Fruit fly (Drosophila melanogaster) whole organism, embryonic: Measurements from ENCODE around the gene Ir93a.

Experiments used
- Blimp-1 ChIP-seq: fragments of 200-800 bp; sonication (Bioruptor generic); optimal IDR thresholded peaks from 3 replicates; lab custom pipeline; 2018; ENCODE audit warnings: missing biosample characterization, missing genetic modification characterization, mild to moderate bottlenecking, moderate library complexity, missing genetic modification reagents
- CG10366 ChIP-seq: fragments of 200-800 bp; sonication (Bioruptor generic); IDR thresholded peaks from 2 replicates; pipeline ENCODE4 v1.3.6; 2022; ENCODE audit warnings: missing biosample characterization, missing genetic modification characterization
- CG10565 ChIP-seq: fragments of 200-800 bp; sonication (Bioruptor generic); optimal IDR thresholded peaks from 3 replicates; lab custom pipeline; 2016; ENCODE audit warnings: missing biosample characterization, mild to moderate bottlenecking, missing genetic modification characterization
- CG10979 ChIP-seq: fragments of 200-800 bp; sonication (Bioruptor generic); optimal IDR thresholded peaks from 2 replicates; lab custom pipeline; 2018; ENCODE audit warnings: missing biosample characterization, mild to moderate bottlenecking, missing genetic modification characterization, moderate library complexity
- CG11695 ChIP-seq: fragments of 200-800 bp; sonication (Bioruptor generic); IDR thresholded peaks from 3 replicates; pipeline ENCODE4 v1.3.6; 2022; ENCODE audit warnings: missing biosample characterization, missing genetic modification characterization
- CG14441 ChIP-seq: fragments of 200-800 bp; sonication (Bioruptor generic); IDR thresholded peaks from 2 replicates; pipeline ENCODE4 v1.3.6; 2022; ENCODE audit warnings: missing biosample characterization, missing genetic modification characterization
- CG16813 ChIP-seq: fragments of 200-800 bp; sonication (Bioruptor generic); IDR thresholded peaks from 3 replicates; pipeline ENCODE4 v1.3.6; 2022; ENCODE audit warnings: missing biosample characterization, missing genetic modification characterization; ENCODE audit not compliant: partially characterized antibody
- CG16863 ChIP-seq: fragments of 200-800 bp; sonication (Bioruptor generic); optimal IDR thresholded peaks from 3 replicates; lab custom pipeline; 2016; ENCODE audit warnings: missing biosample characterization, missing genetic modification characterization
- CG18011 ChIP-seq: fragments of 200-800 bp; sonication (Bioruptor generic); optimal IDR thresholded peaks from 2 replicates; lab custom pipeline; 2017; ENCODE audit warnings: missing biosample characterization, missing genetic modification characterization, mild to moderate bottlenecking, moderate library complexity, missing genotype
- CG2129 ChIP-seq: fragments of 200-800 bp; sonication (Bioruptor generic); IDR thresholded peaks from 2 replicates; pipeline ENCODE4 v1.3.6; 2022; ENCODE audit warnings: missing biosample characterization, missing genetic modification characterization; ENCODE audit not compliant: partially characterized antibody
- CG30403 ChIP-seq: fragments of 200-800 bp; sonication (Bioruptor generic); optimal IDR thresholded peaks from 3 replicates; lab custom pipeline; 2016; ENCODE audit warnings: missing biosample characterization, missing genetic modification characterization
- CG3065 ChIP-seq: fragments of 200-800 bp; sonication (Bioruptor generic); optimal IDR thresholded peaks from 2 replicates; lab custom pipeline; 2016; ENCODE audit warnings: missing biosample characterization, missing genetic modification characterization
- CG31365 ChIP-seq: fragments of 200-800 bp; sonication (Bioruptor generic); optimal IDR thresholded peaks from 2 replicates; lab custom pipeline; 2018; ENCODE audit warnings: missing biosample characterization, mild to moderate bottlenecking, missing genetic modification characterization
- CG4424 ChIP-seq: fragments of 200-800 bp; sonication (Bioruptor generic); optimal IDR thresholded peaks from 3 replicates; lab custom pipeline; 2016; ENCODE audit warnings: missing biosample characterization, missing genetic modification characterization
- CG6689 ChIP-seq: fragments of 200-800 bp; sonication (Bioruptor generic); IDR thresholded peaks from 2 replicates; pipeline ENCODE4 v1.3.6; 2022; ENCODE audit warnings: missing biosample characterization, missing genetic modification characterization
- CG7556 ChIP-seq: fragments of 200-800 bp; sonication (Bioruptor generic); optimal IDR thresholded peaks from 2 replicates; lab custom pipeline; 2017; ENCODE audit warnings: missing biosample characterization, mild to moderate bottlenecking, missing genetic modification characterization
- CG8388 ChIP-seq: fragments of 200-800 bp; sonication (Bioruptor generic); optimal IDR thresholded peaks from 2 replicates; lab custom pipeline; 2019; ENCODE audit warnings: missing biosample characterization, mild to moderate bottlenecking, missing genetic modification characterization, moderate library complexity
- HLHmδ ChIP-seq: fragments of 200-800 bp; sonication (Bioruptor generic); optimal IDR thresholded peaks from 2 replicates; lab custom pipeline; 2018; ENCODE audit warnings: missing biosample characterization, mild to moderate bottlenecking, missing genetic modification characterization, moderate library complexity
- HmgZ ChIP-seq: fragments of 200-800 bp; sonication (Bioruptor generic); optimal IDR thresholded peaks from 2 replicates; lab custom pipeline; 2018; ENCODE audit warnings: missing biosample characterization, mild to moderate bottlenecking, missing genetic modification characterization
- Hr3 ChIP-seq: fragments of 200-800 bp; sonication (Bioruptor generic); optimal IDR thresholded peaks from 3 replicates; lab custom pipeline; 2016; ENCODE audit warnings: missing biosample characterization, missing genetic modification characterization
- Kr ChIP-seq: fragments of 200-800 bp; sonication (Bioruptor generic); optimal IDR thresholded peaks from 2 replicates; lab custom pipeline; 2017; ENCODE audit warnings: missing biosample characterization, mild to moderate bottlenecking, missing genetic modification characterization
- MTF-1 ChIP-seq: fragments of 200-800 bp; sonication (Bioruptor generic); optimal IDR thresholded peaks from 2 replicates; lab custom pipeline; 2018; ENCODE audit warnings: missing biosample characterization, mild to moderate bottlenecking, missing genetic modification characterization, borderline replicate concordance
- Nf-YC ChIP-seq: fragments of 200-800 bp; optimal IDR thresholded peaks from 3 replicates; lab custom pipeline; 2019; ENCODE audit warnings: missing biosample characterization, mild to moderate bottlenecking, missing genetic modification characterization, moderate library complexity
- Ravus ChIP-seq: fragments of 200-800 bp; sonication (Bioruptor generic); IDR thresholded peaks from 2 replicates; pipeline ENCODE4 v1.3.6; 2022; ENCODE audit warnings: missing biosample characterization, missing genetic modification characterization
- Scr ChIP-seq: fragments of 200-800 bp; sonication (Bioruptor generic); IDR thresholded peaks from 2 replicates; pipeline ENCODE4 v1.3.6; 2022; ENCODE audit warnings: missing biosample characterization, missing genetic modification characterization; ENCODE audit not compliant: partially characterized antibody
- Side ChIP-seq: fragments of 200-800 bp; sonication (Bioruptor generic); optimal IDR thresholded peaks from 2 replicates; lab custom pipeline; 2016; ENCODE audit warnings: missing biosample characterization, missing genetic modification characterization
- ab ChIP-seq: fragments of 200-800 bp; sonication (Bioruptor generic); optimal IDR thresholded peaks from 2 replicates; lab custom pipeline; 2016; ENCODE audit warnings: missing biosample characterization, missing genetic modification characterization
- ac ChIP-seq: fragments of 200-800 bp; sonication (Bioruptor generic); optimal IDR thresholded peaks from 3 replicates; lab custom pipeline; 2017; ENCODE audit warnings: missing biosample characterization, mild to moderate bottlenecking, missing genetic modification characterization
- ara ChIP-seq: fragments of 200-800 bp; sonication (Bioruptor generic); IDR thresholded peaks from 2 replicates; pipeline ENCODE4 v1.3.6; 2022; ENCODE audit warnings: missing biosample characterization, missing genetic modification characterization
- ase ChIP-seq: fragments of 200-800 bp; sonication (Bioruptor generic); IDR thresholded peaks from 3 replicates; pipeline ENCODE4 v1.3.6; 2022; ENCODE audit warnings: missing biosample characterization, missing genetic modification characterization
- btn ChIP-seq: fragments of 200-800 bp; sonication (Bioruptor generic); optimal IDR thresholded peaks from 2 replicates; lab custom pipeline; 2016; ENCODE audit warnings: missing biosample characterization, missing genetic modification characterization
- chinmo ChIP-seq: fragments of 200-800 bp; sonication (Bioruptor generic); IDR thresholded peaks from 4 replicates; pipeline ENCODE4 v1.3.6; 2022; ENCODE audit warnings: missing biosample characterization, missing genetic modification characterization; ENCODE audit not compliant: partially characterized antibody
- chm ChIP-seq: fragments of 200-800 bp; sonication (Bioruptor generic); IDR thresholded peaks from 2 replicates; pipeline ENCODE4 v1.3.6; 2022; ENCODE audit warnings: missing biosample characterization, missing genetic modification characterization
- crp ChIP-seq, 2 experiments: fragments of 200-800 bp; sonication (Bioruptor generic); optimal IDR thresholded peaks; 2 replicates in 1 of 2; 3 replicates in 1 of 2; lab custom pipeline; 2017; ENCODE audit warnings: missing biosample characterization in 2 of 2, missing genetic modification characterization in 2 of 2, mild to moderate bottlenecking in 1 of 2, moderate library complexity in 1 of 2
- cwo ChIP-seq: fragments of 200-800 bp; sonication (Bioruptor generic); optimal IDR thresholded peaks from 3 replicates; lab custom pipeline; 2017; ENCODE audit warnings: missing biosample characterization, missing genetic modification characterization, mild to moderate bottlenecking, moderate library complexity, missing genetic modification reagents
- dmrt11E ChIP-seq: fragments of 200-800 bp; sonication (Bioruptor generic); optimal IDR thresholded peaks from 3 replicates; lab custom pipeline; 2018; ENCODE audit warnings: missing biosample characterization, mild to moderate bottlenecking, missing genetic modification characterization, moderate library complexity
- dysf ChIP-seq: fragments of 200-800 bp; sonication (Bioruptor generic); IDR thresholded peaks from 3 replicates; pipeline ENCODE4 v1.3.6; 2022; ENCODE audit warnings: missing biosample characterization, missing genetic modification characterization
- exex ChIP-seq: fragments of 200-800 bp; sonication (Bioruptor generic); optimal IDR thresholded peaks from 4 replicates; lab custom pipeline; 2018; ENCODE audit warnings: missing biosample characterization, mild to moderate bottlenecking, missing genetic modification characterization, moderate library complexity
- gro ChIP-seq: fragments of 200-800 bp; sonication (Bioruptor generic); optimal IDR thresholded peaks from 2 replicates; lab custom pipeline; 2016; ENCODE audit warnings: missing biosample characterization, missing genetic modification characterization
- hth ChIP-seq: fragments of >200 bp; optimal IDR thresholded peaks from 2 replicates; lab custom pipeline; 2017; ENCODE audit warnings: inconsistent platforms
- klu ChIP-seq: fragments of 200-800 bp; sonication (Bioruptor generic); IDR thresholded peaks from 2 replicates; pipeline ENCODE4 v1.3.6; 2022; ENCODE audit warnings: missing biosample characterization, missing genetic modification characterization
- knrl ChIP-seq: fragments of 200-800 bp; sonication (Bioruptor generic); IDR thresholded peaks from 3 replicates; pipeline ENCODE4 v1.3.6; 2022; ENCODE audit warnings: missing biosample characterization, missing genetic modification characterization; ENCODE audit not compliant: partially characterized antibody
- maf-S ChIP-seq: fragments of 200-800 bp; sonication (Bioruptor generic); optimal IDR thresholded peaks from 2 replicates; lab custom pipeline; 2016; ENCODE audit warnings: missing biosample characterization, missing genetic modification characterization
- sob ChIP-seq: fragments of 200-800 bp; sonication (Bioruptor generic); IDR thresholded peaks from 2 replicates; pipeline ENCODE4 v1.3.6; 2022; ENCODE audit warnings: missing biosample characterization, missing genetic modification characterization
- sqz ChIP-seq: fragments of 200-800 bp; sonication (Bioruptor generic); optimal IDR thresholded peaks from 3 replicates; lab custom pipeline; 2018; ENCODE audit warnings: missing biosample characterization, mild to moderate bottlenecking, missing genetic modification characterization
- sr ChIP-seq: fragments of 200-800 bp; sonication (Bioruptor generic); IDR thresholded peaks from 3 replicates; pipeline ENCODE4 v1.3.6; 2022; ENCODE audit warnings: missing biosample characterization, missing genetic modification characterization
- stc ChIP-seq: fragments of 200-800 bp; sonication (Bioruptor generic); IDR thresholded peaks from 2 replicates; pipeline ENCODE4 v1.3.6; 2022; ENCODE audit warnings: missing biosample characterization, missing genetic modification characterization
- tap ChIP-seq: fragments of 200-800 bp; optimal IDR thresholded peaks from 3 replicates; lab custom pipeline; 2019; ENCODE audit warnings: missing biosample characterization, mild to moderate bottlenecking, missing genetic modification characterization, moderate library complexity
- tio ChIP-seq: fragments of 200-800 bp; sonication (Bioruptor generic); optimal IDR thresholded peaks from 2 replicates; lab custom pipeline; 2017; ENCODE audit warnings: missing biosample characterization, missing genetic modification characterization, inconsistent platforms
- tll ChIP-seq, 2 experiments: fragments of 200-800 bp in 1 of 2; fragments of >200 bp in 1 of 2; sonication (Bioruptor generic) in 1 of 2; optimal IDR thresholded peaks; 2 replicates each; lab custom pipeline; 2017 to 2019; ENCODE audit warnings: missing biosample characterization in 2 of 2, missing genetic modification characterization in 2 of 2, mild to moderate bottlenecking in 1 of 2, moderate library complexity in 1 of 2
- toy ChIP-seq: fragments of 200-800 bp; sonication (Bioruptor generic); IDR thresholded peaks from 2 replicates; pipeline ENCODE4 v1.3.6; 2022; ENCODE audit warnings: missing biosample characterization, missing genetic modification characterization

Ir93a gene

DNA sequence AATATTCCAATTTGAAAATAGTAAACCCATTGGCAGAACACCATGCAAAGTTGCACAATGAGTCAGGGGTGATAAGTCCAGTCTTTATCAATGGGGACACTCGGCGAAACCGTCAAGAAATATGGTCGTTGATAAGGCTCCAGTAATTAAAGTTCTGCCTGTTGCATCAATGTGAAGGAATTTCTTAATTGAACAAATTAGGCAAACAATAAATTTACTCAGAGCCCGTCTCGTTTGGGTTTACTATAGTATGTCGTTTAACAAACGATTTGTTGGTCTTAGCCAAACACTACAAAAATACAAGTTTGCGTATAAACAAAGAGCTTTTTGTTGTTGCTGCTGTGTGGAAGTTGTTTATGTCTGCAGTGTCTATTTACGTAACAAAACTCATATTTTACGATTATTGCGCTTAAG is 25.0 kb downstream of the Ir93a start (continued):
- TF ChIP-seq Kr (GFP tag; lab: Kevin White, UChicago) = no peak
- no peak for TF ChIP-seq CG10366 (GFP tag; lab: Robert Waterston, UW)
- TF ChIP-seq sr (GFP tag; lab: Robert Waterston, UW) = 0 out of 3 replicates have a peak, but pooled peaks have one; percentile 5
- no peak for TF ChIP-seq Scr (GFP tag; lab: Robert Waterston, UW)
- TF ChIP-seq maf-S (GFP tag; lab: Kevin White, UChicago) = no peak
- no peak for TF ChIP-seq chinmo (GFP tag; lab: Robert Waterston, UW)
- peak; percentile 55 for TF ChIP-seq Blimp-1 (GFP tag; lab: Kevin White, UChicago)
- no peak for TF ChIP-seq toy (GFP tag; lab: Robert Waterston, UW)
- no peak for TF ChIP-seq CG14441 (GFP tag; lab: Robert Waterston, UW)
- TF ChIP-seq Hr3 (GFP tag; lab: Kevin White, UChicago) = no peak
- TF ChIP-seq CG11695 (GFP tag; lab: Robert Waterston, UW) = no peak
- no peak for TF ChIP-seq CG30403 (GFP tag; lab: Kevin White, UChicago)
- TF ChIP-seq ab (GFP tag; lab: Kevin White, UChicago) = no peak
- peak; percentile 61 for TF ChIP-seq CG31365 (tag; lab: Kevin White, UChicago)
- no peak for TF ChIP-seq CG8388 (GFP tag; lab: Kevin White, UChicago)
- TF ChIP-seq HmgZ (tag; lab: Kevin White, UChicago) = peak; percentile 55
- peak; percentile 3 for TF ChIP-seq btn
- TF ChIP-seq gro = no peak
- no peak for TF ChIP-seq dmrt11E (tag; lab: Kevin White, UChicago)
- no peak for TF ChIP-seq CG2129 (GFP tag; lab: Robert Waterston, UW)
- TF ChIP-seq ara = peak; percentile 17; the same call in 1 of the 2 replicates
- no peak for TF ChIP-seq ac
- TF ChIP-seq tio (GFP tag; lab: Kevin White, UChicago) = no peak
- TF ChIP-seq MTF-1 (GFP tag; lab: Kevin White, UChicago) = peak; percentile 62
- TF ChIP-seq CG4424 (GFP tag; lab: Kevin White, UChicago) = peak; percentile 26
- no peak for TF ChIP-seq CG16813
- TF ChIP-seq CG7556 (GFP tag; lab: Kevin White, UChicago) = peak; percentile 35
- TF ChIP-seq sob (GFP tag; lab: Robert Waterston, UW) = no peak
- TF ChIP-seq klu (GFP tag; lab: Robert Waterston, UW) = no peak
- peak; percentile 8 for TF ChIP-seq tap
- no peak for TF ChIP-seq CG16863 (GFP tag; lab: Kevin White, UChicago)
- no peak for TF ChIP-seq HLHmδ
- no peak for TF ChIP-seq ase (GFP tag; lab: Robert Waterston, UW)
- TF ChIP-seq CG6689 (GFP tag; lab: Robert Waterston, UW) = no peak
- TF ChIP-seq stc (GFP tag; lab: Robert Waterston, UW) = no peak
- no peak for TF ChIP-seq hth (lab: Kevin White, UChicago)
- peak; percentile 4 for TF ChIP-seq cwo (GFP tag; lab: Kevin White, UChicago)
- no peak for TF ChIP-seq tll (GFP tag; optimal IDR thresholded peaks at IDR 0.05; lab: Kevin White, UChicago)
- no peak for TF ChIP-seq CG10979
- TF ChIP-seq CG18011 (GFP tag; lab: Kevin White, UChicago) = no peak
- TF ChIP-seq knrl (GFP tag; lab: Robert Waterston, UW) = no peak
- no peak for TF ChIP-seq CG10565 (GFP tag; lab: Kevin White, UChicago)
- TF ChIP-seq Ravus = no peak
- TF ChIP-seq sqz (GFP tag; lab: Kevin White, UChicago) = no peak
- TF ChIP-seq CG3065 (GFP tag; lab: Kevin White, UChicago) = no peak
- TF ChIP-seq exex (tag; lab: Kevin White, UChicago) = peak; percentile 88
- TF ChIP-seq crp (GFP tag; optimal IDR thresholded peaks at IDR 0.05; lab: Kevin White, UChicago) = no peak
- TF ChIP-seq Nf-YC (tag; lab: Kevin White, UChicago) = no peak
- no peak for TF ChIP-seq chm (GFP tag; lab: Robert Waterston, UW)
- peak; percentile 40; the same call in 1 of the 3 replicates for TF ChIP-seq dysf
- no peak for TF ChIP-seq Side (GFP tag; lab: Kevin White, UChicago)
